Worm (Caenorhabditis elegans) whole organism, L3 larva: ENCODE data around the gene Y71H2AM.3.

Experiments
- R02D3.7 ChIP-seq: fragments of 150-350 bp; optimal IDR thresholded peaks from 2 replicates; lab custom pipeline; 2014; ENCODE audit warnings: missing biosample characterization, missing genetic modification characterization
- ZK546.5 ChIP-seq: sonication (generic microtip); optimal IDR thresholded peaks from 2 replicates; lab custom pipeline; 2017; ENCODE audit warnings: missing biosample characterization, missing genetic modification characterization
- aly-2 ChIP-seq: fragments of 150-350 bp; optimal IDR thresholded peaks from 2 replicates; lab custom pipeline; 2014; ENCODE audit warnings: missing biosample characterization, missing genetic modification characterization
- ama-1 ChIP-seq: fragments of 150-350 bp; optimal IDR thresholded peaks from 2 replicates; lab custom pipeline; 2018
- ceh-16 ChIP-seq: sonication (generic microtip); optimal IDR thresholded peaks from 2 replicates; lab custom pipeline; 2017; ENCODE audit warnings: missing biosample characterization, missing genetic modification characterization
- ceh-28 ChIP-seq: fragments of 150-350 bp; optimal IDR thresholded peaks from 2 replicates; lab custom pipeline; 2014; ENCODE audit warnings: missing biosample characterization, missing genetic modification reagents, missing genetic modification characterization
- ceh-82 ChIP-seq: fragments of 150-350 bp; optimal IDR thresholded peaks from 2 replicates; lab custom pipeline; 2014; ENCODE audit warnings: missing biosample characterization, missing genetic modification characterization
- ceh-9 ChIP-seq: sonication (generic microtip); optimal IDR thresholded peaks from 2 replicates; lab custom pipeline; 2018; ENCODE audit warnings: missing biosample characterization, missing genetic modification characterization
- daf-12 ChIP-seq: fragments of 150-350 bp; optimal IDR thresholded peaks from 2 replicates; lab custom pipeline; 2014; ENCODE audit warnings: missing biosample characterization, missing genetic modification reagents, missing genetic modification characterization
- egl-27 ChIP-seq: sonication (generic microtip); optimal IDR thresholded peaks from 4 replicates; lab custom pipeline; 2017; ENCODE audit warnings: missing biosample characterization, missing genetic modification reagents, missing genetic modification characterization
- elt-1 ChIP-seq: fragments of 150-350 bp; optimal IDR thresholded peaks from 2 replicates; lab custom pipeline; 2014; ENCODE audit warnings: missing biosample characterization, missing genetic modification characterization
- elt-2 ChIP-seq: sonication (generic microtip); optimal IDR thresholded peaks from 2 replicates; lab custom pipeline; 2016; ENCODE audit warnings: missing genetic modification reagents, mild to moderate bottlenecking, missing genetic modification characterization, missing compliant biosample characterization
- elt-3 ChIP-seq, 3 experiments: fragments of 150-350 bp in 1 of 3; sonication (generic microtip) in 2 of 3; optimal IDR thresholded peaks; 2 replicates in 2 of 3; 4 replicates in 1 of 3; lab custom pipeline; 2014 to 2017; ENCODE audit warnings: missing biosample characterization in 3 of 3, missing genetic modification characterization in 3 of 3
- eor-1 ChIP-seq, 2 experiments: fragments of 150-350 bp; optimal IDR thresholded peaks; 2 replicates each; lab custom pipeline; 2014 to 2018; ENCODE audit warnings: missing biosample characterization in 2 of 2, missing genetic modification characterization in 2 of 2
- fkh-2 ChIP-seq: fragments of 150-350 bp; optimal IDR thresholded peaks from 2 replicates; lab custom pipeline; 2014; ENCODE audit warnings: missing biosample characterization, missing genetic modification reagents, missing genetic modification characterization
- fos-1 ChIP-seq: fragments of 150-350 bp; optimal IDR thresholded peaks from 2 replicates; lab custom pipeline; 2014; ENCODE audit warnings: missing biosample characterization, missing genetic modification characterization
- hmg-11 ChIP-seq: sonication (generic microtip); optimal IDR thresholded peaks from 2 replicates; lab custom pipeline; 2016; ENCODE audit warnings: missing genetic modification characterization, missing compliant biosample characterization
- jun-1 ChIP-seq: fragments of 150-350 bp; optimal IDR thresholded peaks from 2 replicates; lab custom pipeline; 2014; ENCODE audit warnings: missing biosample characterization, missing genetic modification reagents, missing genetic modification characterization
- lin-15B ChIP-seq: fragments of 150-350 bp; optimal IDR thresholded peaks from 2 replicates; lab custom pipeline; 2014; ENCODE audit warnings: missing biosample characterization, missing genetic modification characterization
- lin-39 ChIP-seq: fragments of 150-350 bp; optimal IDR thresholded peaks from 2 replicates; lab custom pipeline; 2018; ENCODE audit warnings: missing biosample characterization, missing genetic modification reagents, missing genetic modification characterization
- lsy-12 ChIP-seq: sonication (generic microtip); optimal IDR thresholded peaks from 2 replicates; lab custom pipeline; 2016; ENCODE audit warnings: mild to moderate bottlenecking, missing genetic modification characterization, missing compliant biosample characterization
- mdl-1 ChIP-seq: fragments of 150-350 bp; optimal IDR thresholded peaks from 2 replicates; lab custom pipeline; 2014; ENCODE audit warnings: missing biosample characterization, missing genetic modification characterization
- nfya-1 ChIP-seq: sonication (generic microtip); optimal IDR thresholded peaks from 2 replicates; lab custom pipeline; 2017; ENCODE audit warnings: missing genetic modification characterization, mild to moderate bottlenecking, missing compliant biosample characterization, antibody characterized with exemption, moderate library complexity; ENCODE audit not compliant: insufficient read depth
- nhr-12 ChIP-seq: fragments of 150-350 bp; optimal IDR thresholded peaks from 2 replicates; lab custom pipeline; 2014; ENCODE audit warnings: missing biosample characterization, missing genetic modification characterization
- nhr-23 ChIP-seq: fragments of 150-350 bp; optimal IDR thresholded peaks from 2 replicates; lab custom pipeline; 2014; ENCODE audit warnings: missing biosample characterization, missing genetic modification reagents, missing genetic modification characterization
- nhr-237 ChIP-seq: fragments of 150-350 bp; optimal IDR thresholded peaks from 2 replicates; lab custom pipeline; 2014; ENCODE audit warnings: missing biosample characterization, missing genetic modification characterization
- nhr-25 ChIP-seq: sonication (generic microtip); optimal IDR thresholded peaks from 2 replicates; lab custom pipeline; 2017; ENCODE audit warnings: missing biosample characterization, missing genetic modification characterization
- nhr-28 ChIP-seq: fragments of 150-350 bp; optimal IDR thresholded peaks from 2 replicates; lab custom pipeline; 2014; ENCODE audit warnings: missing biosample characterization, missing genetic modification characterization
- nhr-43 ChIP-seq: sonication (generic microtip); optimal IDR thresholded peaks from 2 replicates; lab custom pipeline; 2016; ENCODE audit warnings: mild to moderate bottlenecking, missing genetic modification characterization, missing compliant biosample characterization; ENCODE audit not compliant: poor library complexity, severe bottlenecking
- nhr-67 ChIP-seq: fragments of 150-350 bp; optimal IDR thresholded peaks from 2 replicates; lab custom pipeline; 2014; ENCODE audit warnings: missing biosample characterization, missing genetic modification characterization
- nhr-76 ChIP-seq: fragments of 150-350 bp; sonication (generic microtip); optimal IDR thresholded peaks from 5 replicates; lab custom pipeline; 2014; ENCODE audit warnings: missing biosample characterization, missing genetic modification characterization
- nhr-77 ChIP-seq: fragments of 150-350 bp; optimal IDR thresholded peaks from 2 replicates; lab custom pipeline; 2014; ENCODE audit warnings: missing biosample characterization, missing genetic modification characterization
- pha-4 ChIP-seq: fragments of 150-350 bp; optimal IDR thresholded peaks from 2 replicates; lab custom pipeline; 2014; ENCODE audit warnings: missing biosample characterization, missing genetic modification reagents, missing genetic modification characterization
- pqm-1 ChIP-seq: fragments of 150-350 bp; optimal IDR thresholded peaks from 2 replicates; lab custom pipeline; 2017; ENCODE audit warnings: missing biosample characterization, missing genetic modification characterization, inconsistent platforms
- sea-2 ChIP-seq: fragments of 150-350 bp; sonication (generic microtip); optimal IDR thresholded peaks from 4 replicates; lab custom pipeline; 2014; ENCODE audit warnings: missing biosample characterization, missing genetic modification reagents, missing genetic modification characterization
- skn-1 ChIP-seq: fragments of 150-350 bp; optimal IDR thresholded peaks from 2 replicates; lab custom pipeline; 2014; ENCODE audit warnings: missing biosample characterization, missing genetic modification characterization
- tbx-2 ChIP-seq: sonication (generic microtip); optimal IDR thresholded peaks from 2 replicates; lab custom pipeline; 2016; ENCODE audit warnings: mild to moderate bottlenecking, missing genetic modification characterization, missing compliant biosample characterization
- unc-39 ChIP-seq: sonication (generic microtip); optimal IDR thresholded peaks from 4 replicates; lab custom pipeline; 2017; ENCODE audit warnings: missing biosample characterization, missing genetic modification characterization
- unc-62 ChIP-seq: fragments of 150-350 bp; sonication (generic microtip); optimal IDR thresholded peaks from 4 replicates; lab custom pipeline; 2014; ENCODE audit warnings: missing biosample characterization, missing genetic modification reagents, missing genetic modification characterization
- zag-1 ChIP-seq: fragments of 150-350 bp; optimal IDR thresholded peaks from 2 replicates; lab custom pipeline; 2014; ENCODE audit warnings: missing biosample characterization, missing genetic modification characterization
- ztf-11 ChIP-seq: fragments of 150-350 bp; optimal IDR thresholded peaks from 2 replicates; lab custom pipeline; 2014; ENCODE audit warnings: missing biosample characterization, missing genetic modification characterization
- ztf-4 ChIP-seq: fragments of 150-350 bp; optimal IDR thresholded peaks from 2 replicates; lab custom pipeline; 2014; ENCODE audit warnings: missing biosample characterization, missing genetic modification characterization

The Y71H2AM.3 gene

ce11 chrIII:2805084-2805483, at the start of gene Y71H2AM.3:
Y71H2AM.3 (plus strand) TSS chrIII:2805430.
- TF ChIP-seq ama-1 (lab: Kevin White, UChicago) (peak; percentile 68), sea-2 (GFP tag; lab: Kevin White, UChicago) (no peak), nhr-77 (tag; lab: Kevin White, UChicago) (no peak), jun-1 (tag; lab: Kevin White, UChicago) (peak; percentile 3), fos-1 (no peak), tbx-2 (no peak), ceh-16 (no peak), nhr-237 (no peak), ztf-11 (tag; lab: Kevin White, UChicago) (no peak), nhr-23 (tag; lab: Kevin White, UChicago) (peak; percentile 26), nhr-43 (tag; lab: Kevin White, UChicago) (no peak), aly-2 (no peak), pha-4 (tag; lab: Kevin White, UChicago) (peak; percentile 56), nfya-1 (tag; lab: Kevin White, UChicago) (peak; percentile 52), ztf-4 (tag; lab: Kevin White, UChicago) (no peak), mdl-1 (no peak), elt-1 (tag; lab: Kevin White, UChicago) (no peak), nhr-67 (tag; lab: Kevin White, UChicago) (no peak), elt-2 (tag; lab: Kevin White, UChicago) (no peak), pqm-1 (tag; lab: Kevin White, UChicago) (no peak), nhr-76 (tag; lab: Kevin White, UChicago) (no peak), fkh-2 (no peak), egl-27 (no peak), ceh-9 (tag; lab: Kevin White, UChicago) (no peak), hmg-11 (tag; lab: Kevin White, UChicago) (no peak), lsy-12 (tag; lab: Kevin White, UChicago) (no peak), nhr-28 (tag; lab: Kevin White, UChicago) (no peak), zag-1 (tag; lab: Kevin White, UChicago) (no peak), ZK546.5 (tag; lab: Kevin White, UChicago) (no peak), nhr-25 (tag; lab: Kevin White, UChicago) (no peak), skn-1 (no peak), ceh-28 (peak; percentile 4), R02D3.7 (tag; lab: Kevin White, UChicago) (no peak), eor-1 (tag; optimal IDR thresholded peaks at IDR 0.05; lab: Kevin White, UChicago) (no peak), lin-15B (peak; percentile 76), nhr-12 (tag; lab: Kevin White, UChicago) (no peak), unc-62 (GFP tag; lab: Kevin White, UChicago) (no peak), ceh-82 (tag; lab: Kevin White, UChicago) (no peak), unc-39 (no peak), daf-12 (tag; lab: Kevin White, UChicago) (no peak)

- TF ChIP-seq mdl-1 (no peak), pha-4 (tag; lab: Kevin White, UChicago) (peak; percentile 33), ztf-4 (tag; lab: Kevin White, UChicago) (no peak), elt-3 (tag; optimal IDR thresholded peaks at IDR 0.05; lab: Kevin White, UChicago) (no peak)
These were observed 49.0 kb upstream of the Y71H2AM.3 start, which contains the start of gene gldi-9 for ce11 chrIII:2756260-2756659. gldi-9 (minus strand) TSS chrIII:2756360.

- no peak for TF ChIP-seq pqm-1 (tag; lab: Kevin White, UChicago)
- no peak for TF ChIP-seq nhr-237
- TF ChIP-seq eor-1 (tag; optimal IDR thresholded peaks at IDR 0.05; lab: Kevin White, UChicago): no peak
- no peak for TF ChIP-seq sea-2 (GFP tag; lab: Kevin White, UChicago)
- TF ChIP-seq nhr-25 (tag; lab: Kevin White, UChicago): no peak
- TF ChIP-seq unc-62 (GFP tag; lab: Kevin White, UChicago): no peak
- TF ChIP-seq R02D3.7 (tag; lab: Kevin White, UChicago): no peak
- TF ChIP-seq skn-1: no peak
- TF ChIP-seq nhr-28 (tag; lab: Kevin White, UChicago): no peak
- TF ChIP-seq ceh-28: no peak
- no peak for TF ChIP-seq daf-12 (tag; lab: Kevin White, UChicago)
- no peak for TF ChIP-seq lin-39
These were observed 47.8 kb upstream of the Y71H2AM.3 start for ce11 chrIII:2757478-2757877.
